Worm (Caenorhabditis elegans): ENCODE data around the gene K01H12.4.

DNA sequence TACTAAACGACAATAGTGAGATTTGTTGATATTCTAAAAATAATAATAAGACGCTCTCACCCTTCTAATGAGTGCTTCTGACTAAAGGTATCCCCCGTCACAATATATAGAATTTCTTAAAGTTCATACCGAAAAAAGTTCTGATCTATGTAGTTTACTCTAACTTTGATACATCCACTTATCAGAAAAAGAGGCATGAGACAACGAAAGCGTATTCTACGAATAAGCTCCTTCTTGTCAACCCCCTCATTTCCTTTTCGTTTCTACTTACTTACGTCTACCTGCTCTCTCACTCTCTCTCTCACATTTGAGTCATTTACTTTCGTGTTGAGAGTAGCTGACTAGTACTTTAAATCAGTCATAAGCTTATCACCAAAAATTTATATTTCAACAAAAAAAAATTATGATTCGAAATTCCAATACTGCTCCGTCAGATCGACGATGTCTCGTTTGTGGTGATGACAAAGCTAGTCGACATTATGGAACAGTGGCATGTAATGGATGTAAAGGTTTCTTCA lies 12.6 kb downstream of the K01H12.4 start:
- no peak for TF ChIP-seq tbx-7 (tag; optimal IDR thresholded peaks at IDR 0.05)
- TF ChIP-seq ceh-2 (tag; optimal IDR thresholded peaks at IDR 0.05) = no peak
